Worm (Caenorhabditis elegans): Measurements from ENCODE around the gene F19C6.4.

ce11 chrX:10053742-10054409 lies 36.1 kb upstream of the F19C6.4 start, which contains the start of gene cbs-1:
- TF ChIP-seq ztf-11 (tag; optimal IDR thresholded peaks at IDR 0.05) = no peak
- no peak for TF ChIP-seq nhr-28 (tag; optimal IDR thresholded peaks at IDR 0.05)
- TF ChIP-seq unc-62 (GFP tag; optimal IDR thresholded peaks at IDR 0.05) = no peak
- no peak for TF ChIP-seq nhr-76 (tag; optimal IDR thresholded peaks at IDR 0.05)
- no peak for TF ChIP-seq sptf-1 (tag; optimal IDR thresholded peaks at IDR 0.05)
- no peak for TF ChIP-seq pha-4 (tag; optimal IDR thresholded peaks at IDR 0.05)
- no peak for TF ChIP-seq blmp-1 (tag; optimal IDR thresholded peaks at IDR 0.05)
- TF ChIP-seq snpc-4 (tag; optimal IDR thresholded peaks at IDR 0.05) = no peak
- TF ChIP-seq drap-1 (GFP tag; optimal IDR thresholded peaks at IDR 0.05) = no peak
- TF ChIP-seq nhr-237 (tag; optimal IDR thresholded peaks at IDR 0.05) = no peak
- no peak for TF ChIP-seq tbx-8 (GFP tag; optimal IDR thresholded peaks at IDR 0.05)
- no peak for TF ChIP-seq lsy-2 (tag; optimal IDR thresholded peaks at IDR 0.05)
- TF ChIP-seq lin-13 (tag; optimal IDR thresholded peaks at IDR 0.05) = no peak

All from whole organism, mixed stage, embryonic.